Worm (Caenorhabditis elegans): ENCODE results near the gene exc-5.

- TF ChIP-seq tbx-37 (GFP tag; conservative IDR thresholded peaks at IDR 0.05) (no peak), pes-1 (GFP tag; IDR thresholded peaks at IDR 0.05) (no peak), ceh-36 (tag; optimal IDR thresholded peaks at IDR 0.05) (no peak), ama-1 (optimal IDR thresholded peaks at IDR 0.05) (no peak), hmbx-1 (tag; optimal IDR thresholded peaks at IDR 0.05) (no peak), scrt-1 (GFP tag; IDR thresholded peaks at IDR 0.05) (no peak), sea-1 (GFP tag; conservative IDR thresholded peaks at IDR 0.05) (no peak)
Observed at ce11 chrIV:8855963-8856362, 42.5 kb upstream of the exc-5 start, which contains the start of gene T11B7.5.
